Fruit fly (Drosophila melanogaster) whole organism, embryonic: ENCODE data around the gene Spn27A.

ENCODE experiments used
- Abd-B ChIP-seq: fragments of 200-800 bp; sonication (Bioruptor generic); optimal IDR thresholded peaks from 2 replicates; lab custom pipeline; 2018; ENCODE audit warnings: missing biosample characterization, mild to moderate bottlenecking, missing genetic modification characterization, moderate library complexity
- Ada2b ChIP-seq: fragments of 200-800 bp; sonication (Bioruptor generic); IDR thresholded peaks from 2 replicates; pipeline ENCODE4 v1.3.6; 2022; ENCODE audit warnings: missing biosample characterization, missing genetic modification characterization
- Aef1 ChIP-seq: fragments of 200-800 bp; sonication (Bioruptor generic); IDR thresholded peaks from 3 replicates; pipeline ENCODE4 v1.3.6; 2022; ENCODE audit warnings: missing biosample characterization, missing genetic modification characterization
- CG10147 ChIP-seq: fragments of 200-800 bp; sonication (Bioruptor generic); optimal IDR thresholded peaks from 2 replicates; lab custom pipeline; 2019; ENCODE audit warnings: missing biosample characterization, mild to moderate bottlenecking, missing genetic modification characterization, moderate library complexity
- CG10267 ChIP-seq: fragments of 200-800 bp; sonication (Bioruptor generic); optimal IDR thresholded peaks from 2 replicates; lab custom pipeline; 2018; ENCODE audit warnings: missing biosample characterization, mild to moderate bottlenecking, missing genetic modification characterization, moderate library complexity
- CG10431 ChIP-seq: fragments of 200-800 bp; sonication (Bioruptor generic); optimal IDR thresholded peaks from 3 replicates; lab custom pipeline; 2018; ENCODE audit warnings: missing biosample characterization, mild to moderate bottlenecking, missing genetic modification characterization
- CG12104 ChIP-seq: fragments of 200-800 bp; sonication (Bioruptor generic); optimal IDR thresholded peaks from 3 replicates; lab custom pipeline; 2016; ENCODE audit warnings: missing biosample characterization, missing genetic modification characterization
- CG13287 ChIP-seq: fragments of 200-800 bp; sonication (Bioruptor generic); IDR thresholded peaks from 2 replicates; pipeline ENCODE4 v1.3.6; 2022; ENCODE audit warnings: missing biosample characterization, missing genetic modification characterization; ENCODE audit not compliant: partially characterized antibody
- CG13624 ChIP-seq: fragments of 200-800 bp; sonication (Bioruptor generic); optimal IDR thresholded peaks from 2 replicates; lab custom pipeline; 2016; ENCODE audit warnings: missing biosample characterization, missing genetic modification characterization
- CG16779 ChIP-seq: fragments of 200-800 bp; sonication (Bioruptor generic); IDR thresholded peaks from 2 replicates; pipeline ENCODE4 v1.3.6; 2022; ENCODE audit warnings: missing biosample characterization, missing genetic modification characterization
- CG17802 ChIP-seq: fragments of 200-800 bp; sonication (Bioruptor generic); optimal IDR thresholded peaks from 2 replicates; lab custom pipeline; 2018; ENCODE audit warnings: missing biosample characterization, mild to moderate bottlenecking, missing genetic modification characterization, moderate library complexity
- CG17829 ChIP-seq: fragments of 200-800 bp; optimal IDR thresholded peaks from 2 replicates; lab custom pipeline; 2019; ENCODE audit warnings: missing biosample characterization, mild to moderate bottlenecking, missing genetic modification characterization, moderate library complexity
- CG1832 ChIP-seq: fragments of 200-800 bp; sonication (Bioruptor generic); optimal IDR thresholded peaks from 2 replicates; lab custom pipeline; 2017; ENCODE audit warnings: missing biosample characterization, mild to moderate bottlenecking, missing genetic modification characterization, inconsistent platforms
- CG2120 ChIP-seq: fragments of 200-800 bp; sonication (Bioruptor generic); optimal IDR thresholded peaks from 3 replicates; lab custom pipeline; 2016; ENCODE audit warnings: missing biosample characterization, missing genetic modification characterization
- CG2199 ChIP-seq: fragments of 200-800 bp; sonication (Bioruptor generic); IDR thresholded peaks from 3 replicates; pipeline ENCODE4 v1.3.6; 2022; ENCODE audit warnings: missing biosample characterization, missing genetic modification characterization
- CG30403 ChIP-seq: fragments of 200-800 bp; sonication (Bioruptor generic); optimal IDR thresholded peaks from 3 replicates; lab custom pipeline; 2016; ENCODE audit warnings: missing biosample characterization, missing genetic modification characterization
- CG33213 ChIP-seq: fragments of 200-800 bp; sonication (Bioruptor generic); optimal IDR thresholded peaks from 3 replicates; lab custom pipeline; 2016; ENCODE audit warnings: missing biosample characterization, missing genetic modification characterization
- CG4360 ChIP-seq: fragments of 200-800 bp; sonication (Bioruptor generic); IDR thresholded peaks from 2 replicates; pipeline ENCODE4 v1.3.6; 2022; ENCODE audit warnings: missing biosample characterization, missing genetic modification characterization
- CG4617 ChIP-seq: fragments of 200-800 bp; sonication (Bioruptor generic); optimal IDR thresholded peaks from 3 replicates; lab custom pipeline; 2016; ENCODE audit warnings: missing biosample characterization, missing genetic modification characterization, borderline replicate concordance
- CG7357 ChIP-seq: fragments of 200-800 bp; sonication (Bioruptor generic); IDR thresholded peaks from 3 replicates; pipeline ENCODE4 v1.3.6; 2022; ENCODE audit warnings: missing biosample characterization, missing genetic modification characterization
- CG9876 ChIP-seq: fragments of 200-800 bp; sonication (Bioruptor generic); optimal IDR thresholded peaks from 2 replicates; lab custom pipeline; 2016; ENCODE audit warnings: missing biosample characterization, missing genetic modification characterization
- CHES-1-like ChIP-seq: fragments of 200-800 bp; sonication (Bioruptor generic); optimal IDR thresholded peaks from 2 replicates; lab custom pipeline; 2016; ENCODE audit warnings: missing biosample characterization, missing genetic modification characterization
- D19A ChIP-seq: fragments of 200-800 bp; optimal IDR thresholded peaks from 3 replicates; lab custom pipeline; 2019; ENCODE audit warnings: missing biosample characterization, mild to moderate bottlenecking, missing genetic modification characterization, moderate library complexity
- Dbx ChIP-seq: fragments of 200-800 bp; sonication (Bioruptor generic); IDR thresholded peaks from 3 replicates; pipeline ENCODE4 v1.3.6; 2022; ENCODE audit warnings: missing biosample characterization, missing genetic modification characterization
- Dll ChIP-seq: fragments of 200-800 bp; sonication (Bioruptor generic); IDR thresholded peaks from 4 replicates; pipeline ENCODE4 v1.3.6; 2022; ENCODE audit warnings: missing biosample characterization, missing genetic modification characterization; ENCODE audit not compliant: partially characterized antibody
- Elba2 ChIP-seq: fragments of 200-800 bp; sonication (Bioruptor generic); optimal IDR thresholded peaks from 3 replicates; lab custom pipeline; 2016; ENCODE audit warnings: missing biosample characterization, missing genetic modification characterization
- HLH54F ChIP-seq: fragments of 200-800 bp; sonication (Bioruptor generic); optimal IDR thresholded peaks from 3 replicates; lab custom pipeline; 2016; ENCODE audit warnings: missing biosample characterization, missing genetic modification characterization
- Hr3 ChIP-seq: fragments of 200-800 bp; sonication (Bioruptor generic); optimal IDR thresholded peaks from 3 replicates; lab custom pipeline; 2016; ENCODE audit warnings: missing biosample characterization, missing genetic modification characterization
- Hsf ChIP-seq: fragments of 200-800 bp; sonication (Bioruptor generic); optimal IDR thresholded peaks from 3 replicates; lab custom pipeline; 2016; ENCODE audit warnings: missing biosample characterization, missing genetic modification characterization
- Max ChIP-seq: fragments of 200-800 bp; sonication (Bioruptor generic); optimal IDR thresholded peaks from 2 replicates; lab custom pipeline; 2016; ENCODE audit warnings: missing biosample characterization, mild to moderate bottlenecking, missing genetic modification characterization
- Med ChIP-seq: fragments of 200-800 bp; sonication (Bioruptor generic); peaks from one replicate; lab custom pipeline; 2016; ENCODE audit warnings: missing biosample characterization, missing genetic modification characterization, mild to moderate bottlenecking, inconsistent platforms, moderate library complexity
- NFAT ChIP-seq: fragments of 200-800 bp; sonication (Bioruptor generic); IDR thresholded peaks from 2 replicates; pipeline ENCODE4 v1.3.6; 2022; ENCODE audit warnings: missing biosample characterization, missing genetic modification characterization
- Sin3A ChIP-seq: fragments of >200 bp; optimal IDR thresholded peaks from 2 replicates; lab custom pipeline; 2018
- Trl ChIP-seq, 3 experiments: fragments of >200 bp in 2 of 3; fragments of 200-800 bp in 1 of 3; sonication (Bioruptor generic) in 1 of 3; optimal IDR thresholded peaks; 2 replicates in 1 of 3; 3 replicates in 2 of 3; lab custom pipeline; 2016 to 2017; ENCODE audit warnings: missing biosample characterization in 1 of 3, missing genetic modification characterization in 1 of 3
- dmrt11E ChIP-seq: fragments of 200-800 bp; sonication (Bioruptor generic); optimal IDR thresholded peaks from 3 replicates; lab custom pipeline; 2018; ENCODE audit warnings: missing biosample characterization, mild to moderate bottlenecking, missing genetic modification characterization, moderate library complexity
- dysf ChIP-seq: fragments of 200-800 bp; sonication (Bioruptor generic); IDR thresholded peaks from 3 replicates; pipeline ENCODE4 v1.3.6; 2022; ENCODE audit warnings: missing biosample characterization, missing genetic modification characterization
- emc ChIP-seq: fragments of 200-800 bp; sonication (Bioruptor generic); optimal IDR thresholded peaks from 2 replicates; lab custom pipeline; 2016; ENCODE audit warnings: missing biosample characterization, missing genetic modification characterization
- gfzf ChIP-seq: fragments of 200-800 bp; sonication (Bioruptor generic); optimal IDR thresholded peaks from 2 replicates; lab custom pipeline; 2016; ENCODE audit warnings: missing biosample characterization, mild to moderate bottlenecking, missing genetic modification characterization, moderate library complexity
- mld ChIP-seq: fragments of 200-800 bp; sonication (Bioruptor generic); IDR thresholded peaks from 3 replicates; pipeline ENCODE4 v1.3.6; 2022; ENCODE audit warnings: missing biosample characterization, missing genetic modification characterization; ENCODE audit not compliant: partially characterized antibody
- oc ChIP-seq: fragments of 200-800 bp; sonication (Bioruptor generic); optimal IDR thresholded peaks from 2 replicates; lab custom pipeline; 2018; ENCODE audit warnings: missing biosample characterization, mild to moderate bottlenecking, missing genetic modification characterization, moderate library complexity
- p53 ChIP-seq: fragments of 200-800 bp; sonication (Bioruptor generic); optimal IDR thresholded peaks from 2 replicates; lab custom pipeline; 2016; ENCODE audit warnings: missing biosample characterization, missing genetic modification characterization
- prd ChIP-seq, 3 experiments: fragments of >200 bp in 2 of 3; fragments of 200-800 bp in 1 of 3; sonication (Bioruptor generic) in 1 of 3; optimal IDR thresholded peaks in 2 of 3; IDR thresholded peaks in 1 of 3; 2 replicates in 2 of 3; 3 replicates in 1 of 3; pipeline versions ENCODE4 v1.3.6 to Lab custom; 2017 to 2022; ENCODE audit warnings: missing biosample characterization in 1 of 3, missing genetic modification characterization in 1 of 3
- tgo ChIP-seq: fragments of 200-800 bp; sonication (Bioruptor generic); IDR thresholded peaks from 3 replicates; pipeline ENCODE4 v1.3.6; 2022; ENCODE audit warnings: missing biosample characterization, missing genetic modification characterization
- tin ChIP-seq: fragments of 200-800 bp; sonication (Bioruptor generic); optimal IDR thresholded peaks from 3 replicates; lab custom pipeline; 2016; ENCODE audit warnings: missing biosample characterization, missing genetic modification characterization
- toy ChIP-seq: fragments of 200-800 bp; sonication (Bioruptor generic); IDR thresholded peaks from 2 replicates; pipeline ENCODE4 v1.3.6; 2022; ENCODE audit warnings: missing biosample characterization, missing genetic modification characterization
- trem ChIP-seq: fragments of 200-800 bp; optimal IDR thresholded peaks from 3 replicates; lab custom pipeline; 2019; ENCODE audit warnings: missing biosample characterization, mild to moderate bottlenecking, missing genetic modification characterization, moderate library complexity
- zen ChIP-seq: fragments of 200-800 bp; sonication (Bioruptor generic); optimal IDR thresholded peaks from 3 replicates; lab custom pipeline; 2018; ENCODE audit warnings: missing biosample characterization, mild to moderate bottlenecking, missing genetic modification characterization, moderate library complexity

Gene Spn27A

DNA sequence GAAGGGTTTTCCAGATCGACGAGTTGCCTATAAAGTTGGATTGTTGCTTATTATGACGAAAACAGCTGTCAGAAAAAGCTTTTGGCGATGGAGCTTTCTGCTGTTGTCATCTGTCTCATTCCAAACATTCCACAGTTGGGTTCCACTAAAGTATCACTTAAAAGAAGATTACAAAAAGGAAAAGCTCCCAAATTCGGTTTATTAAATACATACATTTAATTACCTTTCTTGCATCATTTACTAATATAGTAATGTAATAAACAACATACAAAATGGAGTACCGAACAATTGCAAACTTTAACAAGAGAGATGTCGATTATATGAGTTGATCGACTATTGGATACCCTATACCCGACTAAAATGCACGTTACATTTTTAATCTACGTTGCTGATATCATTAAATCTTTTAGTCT, 16.9 kb downstream of the Spn27A start, which contains the start of gene CG31633 (continued):
- TF ChIP-seq mld (GFP tag; lab: Robert Waterston, UW) (peak; percentile 77), CG4360 (no peak), emc (GFP tag; lab: Kevin White, UChicago) (no peak)

DNA sequence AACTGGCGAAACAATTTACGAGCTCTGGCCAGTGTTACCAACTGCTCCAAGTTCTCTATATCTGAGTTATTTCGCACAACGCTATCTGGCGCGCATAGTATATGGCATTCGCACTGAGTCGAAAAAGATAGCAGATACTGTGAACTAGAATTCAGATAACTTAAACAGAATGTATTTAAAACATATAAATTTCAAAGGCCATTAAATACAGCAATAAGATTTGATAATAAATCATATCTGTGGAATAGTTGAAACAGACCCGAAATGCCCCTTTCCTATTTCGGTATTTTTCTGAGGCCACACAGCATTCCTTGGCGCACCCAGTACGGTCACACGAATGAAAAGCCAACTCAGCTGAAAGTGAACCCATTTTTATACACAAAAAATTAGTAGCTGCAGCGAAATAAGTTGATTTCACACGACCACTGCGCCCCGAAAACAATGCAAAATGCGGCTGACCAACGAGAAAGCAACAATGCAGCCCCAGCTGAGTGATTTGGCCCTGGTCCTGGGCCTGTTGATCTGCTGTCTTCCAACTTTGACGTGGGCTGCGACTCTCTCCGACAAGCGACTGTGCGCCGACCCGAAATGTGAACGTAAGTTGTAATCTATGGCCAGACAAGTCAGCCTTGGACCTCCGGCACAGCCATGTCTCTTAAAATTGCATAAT, 23.9 kb downstream of the Spn27A start, which contains the start of the genes CG31635 and Tango1:
CG31635 (minus strand) TSS at position 30 of the 670 bp plus-strand sequence.
Tango1 (plus strand) TSS at position 304 of the 670 bp plus-strand sequence.
- TF ChIP-seq CG4360, result no peak
- TF ChIP-seq zen, result peak; percentile 3
- no peak for TF ChIP-seq Ada2b (GFP tag; lab: Robert Waterston, UW)
- TF ChIP-seq Hr3 (GFP tag; lab: Kevin White, UChicago), result peak; percentile 25
- TF ChIP-seq dysf (GFP tag; lab: Robert Waterston, UW), result 0 out of 3 replicates have a peak, but pooled peaks have one; percentile 22
- TF ChIP-seq Max, result peak; percentile 57
- TF ChIP-seq gfzf (GFP tag; lab: Kevin White, UChicago), result peak; percentile 96
- 0 out of 3 replicates have a peak, but pooled peaks have one; percentile 15 for TF ChIP-seq tgo
- TF ChIP-seq toy (GFP tag; lab: Robert Waterston, UW), result no peak
- TF ChIP-seq trem, result peak; percentile 76
- TF ChIP-seq CG10267 (tag; lab: Kevin White, UChicago), result peak; percentile 66
- no peak for TF ChIP-seq CG9876 (GFP tag; lab: Kevin White, UChicago)
- peak; percentile 36 for TF ChIP-seq CG13624 (GFP tag; lab: Kevin White, UChicago)
- peak; percentile 24; the same call in 1 of the 2 replicates for TF ChIP-seq CG13287 (GFP tag; lab: Robert Waterston, UW)
- peak; percentile 75 for TF ChIP-seq Abd-B (GFP tag; lab: Kevin White, UChicago)
- no peak for TF ChIP-seq p53 (GFP tag; lab: Kevin White, UChicago)
- no peak for TF ChIP-seq tin (GFP tag; lab: Kevin White, UChicago)
- peak; percentile 65 for TF ChIP-seq Elba2 (GFP tag; lab: Kevin White, UChicago)
- TF ChIP-seq CG12104 (GFP tag; lab: Kevin White, UChicago), result no peak
- TF ChIP-seq CG17802 (tag; lab: Kevin White, UChicago), result peak; percentile 82
- TF ChIP-seq CG4617, result peak; percentile 68
- peak; percentile 94 for TF ChIP-seq CG7357 (GFP tag; lab: Robert Waterston, UW)
- TF ChIP-seq Med, result peak; percentile 82
- TF ChIP-seq prd (optimal IDR thresholded peaks at IDR 0.05; lab: Kevin White, UChicago), result no peak
- peak; percentile 62; the same call in 1 of the 3 replicates for TF ChIP-seq prd (GFP tag; IDR thresholded peaks at IDR 0.05; lab: Robert Waterston, UW)
- peak; percentile 26; the same call in 1 of the 3 replicates for TF ChIP-seq Aef1 (GFP tag; lab: Robert Waterston, UW)
- TF ChIP-seq dmrt11E (tag; lab: Kevin White, UChicago), result peak; percentile 10
- peak; percentile 20 for TF ChIP-seq CHES-1-like (GFP tag; lab: Kevin White, UChicago)
- TF ChIP-seq oc (tag; lab: Kevin White, UChicago), result no peak
- peak; percentile 36 for TF ChIP-seq HLH54F (GFP tag; lab: Kevin White, UChicago)
- peak; percentile 30 for TF ChIP-seq CG30403
- TF ChIP-seq CG1832 (GFP tag; lab: Kevin White, UChicago), result no peak
- TF ChIP-seq CG10147 (GFP tag; lab: Kevin White, UChicago), result no peak
- no peak for TF ChIP-seq NFAT (GFP tag; lab: Robert Waterston, UW)
- peak; percentile 98 for TF ChIP-seq Sin3A (lab: Kevin White, UChicago)
- TF ChIP-seq CG17829 (tag; lab: Kevin White, UChicago), result peak; percentile 57
- TF ChIP-seq CG2199, result no peak
- TF ChIP-seq Dbx (GFP tag; lab: Robert Waterston, UW), result 0 out of 3 replicates have a peak, but pooled peaks have one; percentile 52
- TF ChIP-seq Hsf (GFP tag; lab: Kevin White, UChicago), result peak; percentile 17
- no peak for TF ChIP-seq Trl (optimal IDR thresholded peaks at IDR 0.05; lab: Kevin White, UChicago)
- TF ChIP-seq Trl (GFP tag; optimal IDR thresholded peaks at IDR 0.05; lab: Kevin White, UChicago), result no peak
- TF ChIP-seq CG2120 (GFP tag; lab: Kevin White, UChicago), result peak; percentile 39
- TF ChIP-seq CG33213 (GFP tag; lab: Kevin White, UChicago), result peak; percentile 31
- TF ChIP-seq CG10431, result no peak
- TF ChIP-seq Dll (GFP tag; lab: Robert Waterston, UW), result 0 out of 4 replicates have a peak, but pooled peaks have one; percentile 20
- no peak for TF ChIP-seq D19A
- TF ChIP-seq CG16779 (GFP tag; lab: Robert Waterston, UW), result no peak
